Worm (Caenorhabditis elegans) whole organism, young adult: ENCODE data around the gene Y73B6BL.270.

ENCODE experiments used
- Y95B8A.8 ChIP-seq: fragments of 200-800 bp; sonication (Bioruptor generic); IDR thresholded peaks from 2 replicates; pipeline ENCODE4 v1.3.6; 2022; ENCODE audit warnings: missing genetic modification reagents, missing genetic modification characterization, missing compliant biosample characterization
- madf-3 ChIP-seq: fragments of 200-800 bp; sonication (Bioruptor generic); IDR thresholded peaks from 2 replicates; pipeline ENCODE4 v1.3.6; 2022; ENCODE audit warnings: missing genetic modification reagents, missing genetic modification characterization, missing compliant biosample characterization

ce11 chrIV:6388550-6388949 lies 23.4 kb downstream of the Y73B6BL.270 start:
- TF ChIP-seq Y95B8A.8 (no peak), madf-3 (GFP tag; lab: Robert Waterston, UW) (no peak)
